Worm (Caenorhabditis elegans) whole organism, L3 larva: ENCODE results near the gene F46C5.1.

Source experiments
- R02D3.7 ChIP-seq: fragments of 150-350 bp; optimal IDR thresholded peaks from 2 replicates; lab custom pipeline; 2014; ENCODE audit warnings: missing biosample characterization, missing genetic modification characterization
- ZK546.5 ChIP-seq: sonication (generic microtip); optimal IDR thresholded peaks from 2 replicates; lab custom pipeline; 2017; ENCODE audit warnings: missing biosample characterization, missing genetic modification characterization
- aly-2 ChIP-seq: fragments of 150-350 bp; optimal IDR thresholded peaks from 2 replicates; lab custom pipeline; 2014; ENCODE audit warnings: missing biosample characterization, missing genetic modification characterization
- ama-1 ChIP-seq: fragments of 150-350 bp; optimal IDR thresholded peaks from 2 replicates; lab custom pipeline; 2018
- ceh-16 ChIP-seq: sonication (generic microtip); optimal IDR thresholded peaks from 2 replicates; lab custom pipeline; 2017; ENCODE audit warnings: missing biosample characterization, missing genetic modification characterization
- ceh-28 ChIP-seq: fragments of 150-350 bp; optimal IDR thresholded peaks from 2 replicates; lab custom pipeline; 2014; ENCODE audit warnings: missing biosample characterization, missing genetic modification reagents, missing genetic modification characterization
- ceh-82 ChIP-seq: fragments of 150-350 bp; optimal IDR thresholded peaks from 2 replicates; lab custom pipeline; 2014; ENCODE audit warnings: missing biosample characterization, missing genetic modification characterization
- ceh-9 ChIP-seq: sonication (generic microtip); optimal IDR thresholded peaks from 2 replicates; lab custom pipeline; 2018; ENCODE audit warnings: missing biosample characterization, missing genetic modification characterization
- daf-12 ChIP-seq: fragments of 150-350 bp; optimal IDR thresholded peaks from 2 replicates; lab custom pipeline; 2014; ENCODE audit warnings: missing biosample characterization, missing genetic modification reagents, missing genetic modification characterization
- egl-27 ChIP-seq: sonication (generic microtip); optimal IDR thresholded peaks from 4 replicates; lab custom pipeline; 2017; ENCODE audit warnings: missing biosample characterization, missing genetic modification reagents, missing genetic modification characterization
- egl-5 ChIP-seq: fragments of 150-350 bp; optimal IDR thresholded peaks from 2 replicates; lab custom pipeline; 2017; ENCODE audit warnings: missing biosample characterization, missing genetic modification reagents, missing genetic modification characterization, inconsistent platforms
- elt-1 ChIP-seq: fragments of 150-350 bp; optimal IDR thresholded peaks from 2 replicates; lab custom pipeline; 2014; ENCODE audit warnings: missing biosample characterization, missing genetic modification characterization
- elt-2 ChIP-seq: sonication (generic microtip); optimal IDR thresholded peaks from 2 replicates; lab custom pipeline; 2016; ENCODE audit warnings: missing genetic modification reagents, mild to moderate bottlenecking, missing genetic modification characterization, missing compliant biosample characterization
- elt-3 ChIP-seq, 3 experiments: fragments of 150-350 bp in 1 of 3; sonication (generic microtip) in 2 of 3; optimal IDR thresholded peaks; 2 replicates in 2 of 3; 4 replicates in 1 of 3; lab custom pipeline; 2014 to 2017; ENCODE audit warnings: missing biosample characterization in 3 of 3, missing genetic modification characterization in 3 of 3
- eor-1 ChIP-seq, 2 experiments: fragments of 150-350 bp; optimal IDR thresholded peaks; 2 replicates each; lab custom pipeline; 2014 to 2018; ENCODE audit warnings: missing biosample characterization in 2 of 2, missing genetic modification characterization in 2 of 2
- fkh-10 ChIP-seq: sonication (generic microtip); optimal IDR thresholded peaks from 2 replicates; lab custom pipeline; 2017; ENCODE audit warnings: missing biosample characterization, missing genetic modification reagents, missing genetic modification characterization
- fkh-2 ChIP-seq: fragments of 150-350 bp; optimal IDR thresholded peaks from 2 replicates; lab custom pipeline; 2014; ENCODE audit warnings: missing biosample characterization, missing genetic modification reagents, missing genetic modification characterization
- fos-1 ChIP-seq: fragments of 150-350 bp; optimal IDR thresholded peaks from 2 replicates; lab custom pipeline; 2014; ENCODE audit warnings: missing biosample characterization, missing genetic modification characterization
- hmg-11 ChIP-seq: sonication (generic microtip); optimal IDR thresholded peaks from 2 replicates; lab custom pipeline; 2016; ENCODE audit warnings: missing genetic modification characterization, missing compliant biosample characterization
- jun-1 ChIP-seq: fragments of 150-350 bp; optimal IDR thresholded peaks from 2 replicates; lab custom pipeline; 2014; ENCODE audit warnings: missing biosample characterization, missing genetic modification reagents, missing genetic modification characterization
- lin-15B ChIP-seq: fragments of 150-350 bp; optimal IDR thresholded peaks from 2 replicates; lab custom pipeline; 2014; ENCODE audit warnings: missing biosample characterization, missing genetic modification characterization
- lin-39 ChIP-seq: fragments of 150-350 bp; optimal IDR thresholded peaks from 2 replicates; lab custom pipeline; 2018; ENCODE audit warnings: missing biosample characterization, missing genetic modification reagents, missing genetic modification characterization
- lsy-12 ChIP-seq: sonication (generic microtip); optimal IDR thresholded peaks from 2 replicates; lab custom pipeline; 2016; ENCODE audit warnings: mild to moderate bottlenecking, missing genetic modification characterization, missing compliant biosample characterization
- mdl-1 ChIP-seq: fragments of 150-350 bp; optimal IDR thresholded peaks from 2 replicates; lab custom pipeline; 2014; ENCODE audit warnings: missing biosample characterization, missing genetic modification characterization
- mml-1 ChIP-seq: fragments of 150-350 bp; sonication (generic microtip); optimal IDR thresholded peaks from 3 replicates; lab custom pipeline; 2014; ENCODE audit warnings: missing biosample characterization, missing genetic modification characterization
- nfya-1 ChIP-seq: sonication (generic microtip); optimal IDR thresholded peaks from 2 replicates; lab custom pipeline; 2017; ENCODE audit warnings: missing genetic modification characterization, mild to moderate bottlenecking, missing compliant biosample characterization, antibody characterized with exemption, moderate library complexity; ENCODE audit not compliant: insufficient read depth
- nhr-11 ChIP-seq: fragments of 150-350 bp; optimal IDR thresholded peaks from 2 replicates; lab custom pipeline; 2014; ENCODE audit warnings: missing biosample characterization, missing genetic modification characterization
- nhr-12 ChIP-seq: fragments of 150-350 bp; optimal IDR thresholded peaks from 2 replicates; lab custom pipeline; 2014; ENCODE audit warnings: missing biosample characterization, missing genetic modification characterization
- nhr-23 ChIP-seq: fragments of 150-350 bp; optimal IDR thresholded peaks from 2 replicates; lab custom pipeline; 2014; ENCODE audit warnings: missing biosample characterization, missing genetic modification reagents, missing genetic modification characterization
- nhr-237 ChIP-seq: fragments of 150-350 bp; optimal IDR thresholded peaks from 2 replicates; lab custom pipeline; 2014; ENCODE audit warnings: missing biosample characterization, missing genetic modification characterization
- nhr-25 ChIP-seq: sonication (generic microtip); optimal IDR thresholded peaks from 2 replicates; lab custom pipeline; 2017; ENCODE audit warnings: missing biosample characterization, missing genetic modification characterization
- nhr-28 ChIP-seq: fragments of 150-350 bp; optimal IDR thresholded peaks from 2 replicates; lab custom pipeline; 2014; ENCODE audit warnings: missing biosample characterization, missing genetic modification characterization
- nhr-43 ChIP-seq: sonication (generic microtip); optimal IDR thresholded peaks from 2 replicates; lab custom pipeline; 2016; ENCODE audit warnings: mild to moderate bottlenecking, missing genetic modification characterization, missing compliant biosample characterization; ENCODE audit not compliant: poor library complexity, severe bottlenecking
- nhr-67 ChIP-seq: fragments of 150-350 bp; optimal IDR thresholded peaks from 2 replicates; lab custom pipeline; 2014; ENCODE audit warnings: missing biosample characterization, missing genetic modification characterization
- nhr-76 ChIP-seq: fragments of 150-350 bp; sonication (generic microtip); optimal IDR thresholded peaks from 5 replicates; lab custom pipeline; 2014; ENCODE audit warnings: missing biosample characterization, missing genetic modification characterization
- nhr-77 ChIP-seq: fragments of 150-350 bp; optimal IDR thresholded peaks from 2 replicates; lab custom pipeline; 2014; ENCODE audit warnings: missing biosample characterization, missing genetic modification characterization
- pha-4 ChIP-seq: fragments of 150-350 bp; optimal IDR thresholded peaks from 2 replicates; lab custom pipeline; 2014; ENCODE audit warnings: missing biosample characterization, missing genetic modification reagents, missing genetic modification characterization
- pqm-1 ChIP-seq: fragments of 150-350 bp; optimal IDR thresholded peaks from 2 replicates; lab custom pipeline; 2017; ENCODE audit warnings: missing biosample characterization, missing genetic modification characterization, inconsistent platforms
- sea-2 ChIP-seq: fragments of 150-350 bp; sonication (generic microtip); optimal IDR thresholded peaks from 4 replicates; lab custom pipeline; 2014; ENCODE audit warnings: missing biosample characterization, missing genetic modification reagents, missing genetic modification characterization
- skn-1 ChIP-seq: fragments of 150-350 bp; optimal IDR thresholded peaks from 2 replicates; lab custom pipeline; 2014; ENCODE audit warnings: missing biosample characterization, missing genetic modification characterization
- snpc-4 ChIP-seq: fragments of 150-350 bp; optimal IDR thresholded peaks from 2 replicates; lab custom pipeline; 2014; ENCODE audit warnings: missing biosample characterization, missing genetic modification characterization
- tbx-2 ChIP-seq: sonication (generic microtip); optimal IDR thresholded peaks from 2 replicates; lab custom pipeline; 2016; ENCODE audit warnings: mild to moderate bottlenecking, missing genetic modification characterization, missing compliant biosample characterization
- unc-39 ChIP-seq: sonication (generic microtip); optimal IDR thresholded peaks from 4 replicates; lab custom pipeline; 2017; ENCODE audit warnings: missing biosample characterization, missing genetic modification characterization
- unc-62 ChIP-seq: fragments of 150-350 bp; sonication (generic microtip); optimal IDR thresholded peaks from 4 replicates; lab custom pipeline; 2014; ENCODE audit warnings: missing biosample characterization, missing genetic modification reagents, missing genetic modification characterization
- zag-1 ChIP-seq: fragments of 150-350 bp; optimal IDR thresholded peaks from 2 replicates; lab custom pipeline; 2014; ENCODE audit warnings: missing biosample characterization, missing genetic modification characterization
- ztf-11 ChIP-seq: fragments of 150-350 bp; optimal IDR thresholded peaks from 2 replicates; lab custom pipeline; 2014; ENCODE audit warnings: missing biosample characterization, missing genetic modification characterization
- ztf-4 ChIP-seq: fragments of 150-350 bp; optimal IDR thresholded peaks from 2 replicates; lab custom pipeline; 2014; ENCODE audit warnings: missing biosample characterization, missing genetic modification characterization

Gene F46C5.1

DNA sequence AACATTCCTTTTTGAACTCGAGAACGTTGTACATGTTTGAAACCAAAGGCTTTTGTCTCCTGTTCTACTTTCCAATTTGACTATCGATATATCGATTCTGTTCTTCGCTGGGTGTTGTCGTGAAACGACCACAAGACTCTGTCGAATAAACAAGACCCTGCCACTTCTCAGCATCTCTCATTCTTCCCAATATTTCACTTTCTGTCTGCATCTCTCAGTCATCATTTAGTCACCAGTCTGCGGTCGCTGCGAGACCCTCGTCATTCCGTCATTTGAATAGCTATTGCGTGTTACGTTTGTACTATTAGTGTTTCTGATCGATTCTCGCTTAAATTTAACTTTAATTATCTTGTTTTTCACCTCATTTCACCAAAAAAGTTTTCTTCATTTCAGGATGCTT lies 33.6 kb downstream of the F46C5.1 start (continued):
- TF ChIP-seq nhr-11 (tag; lab: Kevin White, UChicago): peak; percentile 76
- TF ChIP-seq nfya-1 (tag; lab: Kevin White, UChicago): peak; percentile 98
- TF ChIP-seq nhr-43: peak; percentile 95
- TF ChIP-seq fos-1: peak; percentile 78

DNA sequence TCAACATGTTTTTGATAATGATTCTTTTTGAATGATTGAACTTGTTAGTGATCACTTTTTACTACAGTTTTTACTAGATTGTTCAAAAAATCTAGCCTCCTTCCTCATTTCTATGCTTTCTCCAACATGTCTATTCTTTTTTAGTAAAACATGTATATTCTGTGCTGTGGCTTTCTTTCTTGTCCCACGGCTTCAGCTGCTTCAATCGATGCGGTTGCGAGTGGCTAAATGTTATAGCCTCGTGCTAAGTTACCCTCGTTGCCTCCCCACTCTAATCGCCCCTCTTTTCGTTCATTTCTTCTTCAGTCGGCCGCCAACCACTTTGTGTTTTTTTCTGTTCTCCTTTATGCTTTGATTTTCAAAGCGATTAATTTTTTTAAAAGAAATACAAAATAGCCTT lies 35.1 kb downstream of the F46C5.1 start:
- TF ChIP-seq snpc-4 (tag; lab: Kevin White, UChicago): peak; percentile 38
- peak; percentile 25 for TF ChIP-seq egl-5 (tag; lab: Kevin White, UChicago)
- TF ChIP-seq nfya-1 (tag; lab: Kevin White, UChicago): peak; percentile 55
- TF ChIP-seq nhr-67: no peak
- TF ChIP-seq nhr-11 (tag; lab: Kevin White, UChicago): peak; percentile 1
- no peak for TF ChIP-seq ceh-16 (tag; lab: Kevin White, UChicago)
- peak; percentile 78 for TF ChIP-seq hmg-11 (tag; lab: Kevin White, UChicago)
- TF ChIP-seq mml-1: no peak
- TF ChIP-seq ztf-4 (tag; lab: Kevin White, UChicago): no peak
- TF ChIP-seq ama-1 (lab: Kevin White, UChicago): peak; percentile 71

ce11 chrII:8784235-8784928 lies 36.6 kb downstream of the F46C5.1 start:
- TF ChIP-seq daf-12 (no peak), elt-3 (tag; optimal IDR thresholded peaks at IDR 0.05; lab: Kevin White, UChicago) (no peak), nhr-25 (no peak), nhr-43 (peak; percentile 13), lin-15B (tag; lab: Kevin White, UChicago) (no peak), ama-1 (lab: Kevin White, UChicago) (peak; percentile 94), unc-62 (GFP tag; lab: Kevin White, UChicago) (no peak), ceh-16 (tag; lab: Kevin White, UChicago) (no peak), snpc-4 (tag; lab: Kevin White, UChicago) (no peak), unc-39 (no peak), nhr-77 (tag; lab: Kevin White, UChicago) (no peak), mml-1 (no peak), tbx-2 (no peak), elt-2 (tag; lab: Kevin White, UChicago) (peak; percentile 29), nhr-11 (tag; lab: Kevin White, UChicago) (no peak), ceh-82 (tag; lab: Kevin White, UChicago) (no peak), eor-1 (tag; optimal IDR thresholded peaks at IDR 0.05; lab: Kevin White, UChicago) (no peak), pqm-1 (peak; percentile 32), ztf-4 (tag; lab: Kevin White, UChicago) (no peak), ztf-11 (tag; lab: Kevin White, UChicago) (no peak), R02D3.7 (tag; lab: Kevin White, UChicago) (no peak), nhr-76 (tag; lab: Kevin White, UChicago) (no peak), sea-2 (GFP tag; lab: Kevin White, UChicago) (no peak), lsy-12 (no peak), ceh-28 (tag; lab: Kevin White, UChicago) (peak; percentile 9), elt-1 (tag; lab: Kevin White, UChicago) (no peak), nhr-23 (tag; lab: Kevin White, UChicago) (no peak), egl-5 (tag; lab: Kevin White, UChicago) (no peak), aly-2 (tag; lab: Kevin White, UChicago) (no peak), fos-1 (no peak), fkh-10 (GFP tag; lab: Kevin White, UChicago) (no peak), nhr-67 (no peak), skn-1 (no peak), ZK546.5 (no peak), nhr-28 (tag; lab: Kevin White, UChicago) (no peak), zag-1 (tag; lab: Kevin White, UChicago) (no peak), nhr-12 (tag; lab: Kevin White, UChicago) (no peak), jun-1 (tag; lab: Kevin White, UChicago) (no peak), fkh-2 (tag; lab: Kevin White, UChicago) (no peak), ceh-9 (tag; lab: Kevin White, UChicago) (no peak), lin-39 (tag; lab: Kevin White, UChicago) (peak; percentile 67), mdl-1 (tag; lab: Kevin White, UChicago) (no peak), hmg-11 (tag; lab: Kevin White, UChicago) (peak; percentile 57), pha-4 (tag; lab: Kevin White, UChicago) (peak; percentile 38), nfya-1 (tag; lab: Kevin White, UChicago) (peak; percentile 81), nhr-237 (tag; lab: Kevin White, UChicago) (no peak), egl-27 (tag; lab: Kevin White, UChicago) (no peak)
